Worm (Caenorhabditis elegans) whole organism, L1 larva: Measurements from ENCODE around the gene hex-5.

Source experiments
- aly-2 ChIP-seq: fragments of 150-350 bp; optimal IDR thresholded peaks from 2 replicates; lab custom pipeline; 2014; ENCODE audit warnings: missing biosample characterization, missing genetic modification characterization
- lin-39 ChIP-seq: fragments of 150-350 bp; optimal IDR thresholded peaks from 2 replicates; lab custom pipeline; 2014; ENCODE audit warnings: missing biosample characterization, missing genetic modification reagents, missing genetic modification characterization
- lsy-2 ChIP-seq, 2 experiments: fragments of 150-350 bp; optimal IDR thresholded peaks; 2 replicates each; lab custom pipeline; 2014; ENCODE audit warnings: missing biosample characterization in 2 of 2, missing genetic modification characterization in 2 of 2
- mef-2 ChIP-seq: fragments of 150-350 bp; optimal IDR thresholded peaks from 2 replicates; lab custom pipeline; 2014; ENCODE audit warnings: missing biosample characterization, missing genetic modification characterization
- nhr-12 ChIP-seq: sonication (generic microtip); optimal IDR thresholded peaks from 2 replicates; lab custom pipeline; 2017; ENCODE audit warnings: missing biosample characterization, missing genetic modification characterization
- nhr-237 ChIP-seq: fragments of 150-350 bp; optimal IDR thresholded peaks from 2 replicates; lab custom pipeline; 2014; ENCODE audit warnings: missing biosample characterization, missing genetic modification characterization
- pqm-1 ChIP-seq: sonication (generic microtip); optimal IDR thresholded peaks from 3 replicates; lab custom pipeline; 2017; ENCODE audit warnings: missing biosample characterization, missing genetic modification characterization
- snpc-4 ChIP-seq: fragments of 150-350 bp; optimal IDR thresholded peaks from 2 replicates; lab custom pipeline; 2014; ENCODE audit warnings: missing biosample characterization, missing genetic modification characterization
- unc-62 ChIP-seq: fragments of 150-350 bp; optimal IDR thresholded peaks from 2 replicates; lab custom pipeline; 2014; ENCODE audit warnings: missing biosample characterization, missing genetic modification reagents, missing genetic modification characterization
- zip-4 ChIP-seq: fragments of 200-800 bp; sonication (Bioruptor generic); optimal IDR thresholded peaks from 2 replicates; lab custom pipeline; 2018; ENCODE audit warnings: mild to moderate bottlenecking, missing genetic modification characterization, moderate library complexity, missing compliant biosample characterization

DNA sequence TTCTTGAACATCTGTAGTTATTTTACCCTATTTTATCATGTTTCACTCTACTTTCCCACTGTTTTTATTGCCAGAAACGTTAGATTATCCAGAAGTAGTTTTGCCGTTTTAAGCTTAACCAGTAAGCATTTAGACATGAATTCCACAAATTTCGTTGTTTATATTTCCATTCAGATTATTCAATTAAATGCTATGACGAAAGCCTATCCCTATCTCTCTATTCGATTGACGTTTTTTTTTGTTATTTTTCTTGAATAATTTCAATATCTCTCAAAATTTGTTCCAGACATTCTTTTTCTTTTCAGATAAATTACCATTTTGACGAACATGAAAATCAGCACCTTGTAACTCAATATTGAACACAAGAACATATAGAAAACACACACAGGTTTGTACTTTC is 13.5 kb upstream of the hex-5 start, which contains the start of gene npr-40:
- TF ChIP-seq aly-2 (tag; lab: Kevin White, UChicago) = no peak
- no peak for TF ChIP-seq nhr-237 (tag; lab: Kevin White, UChicago)
- TF ChIP-seq lsy-2 (tag; optimal IDR thresholded peaks at IDR 0.05; lab: Kevin White, UChicago) = no peak
- no peak for TF ChIP-seq snpc-4 (tag; lab: Kevin White, UChicago)
- TF ChIP-seq nhr-12 = no peak
- TF ChIP-seq unc-62 (GFP tag; lab: Kevin White, UChicago) = no peak
- no peak for TF ChIP-seq pqm-1 (tag; lab: Kevin White, UChicago)
- TF ChIP-seq mef-2 (tag; lab: Kevin White, UChicago) = no peak
- TF ChIP-seq zip-4 = no peak
- no peak for TF ChIP-seq lin-39 (tag; lab: Kevin White, UChicago)
